Fruit fly (Drosophila melanogaster): ENCODE data around the gene SerRS-m.

Gene SerRS-m

dm6 chr3R:15347822-15348221, 7.4 kb downstream of the SerRS-m start, which contains the start of the genes CG42726 and CG42727 (continued):
- TF ChIP-seq Eip75B (GFP tag; optimal IDR thresholded peaks at IDR 0.05) (no peak), CG6276 (GFP tag; optimal IDR thresholded peaks at IDR 0.05) (no peak), CG10669 (GFP tag; optimal IDR thresholded peaks at IDR 0.05) (peak; percentile 24), vri (GFP tag; optimal IDR thresholded peaks at IDR 0.05) (no peak), net (GFP tag; optimal IDR thresholded peaks at IDR 0.05) (no peak), CG4318 (GFP tag; optimal IDR thresholded peaks at IDR 0.05) (no peak), fkh (GFP tag; optimal IDR thresholded peaks at IDR 0.05) (no peak), CG8319 (GFP tag; optimal IDR thresholded peaks at IDR 0.05) (no peak), acj6 (GFP tag; optimal IDR thresholded peaks at IDR 0.05) (no peak), CG10631 (GFP tag; optimal IDR thresholded peaks at IDR 0.05) (peak; percentile 47), Hr38 (GFP tag; optimal IDR thresholded peaks at IDR 0.05) (no peak), CG34406 (GFP tag; optimal IDR thresholded peaks at IDR 0.05) (peak; percentile 44), salr (GFP tag; optimal IDR thresholded peaks at IDR 0.05) (no peak), ss (GFP tag; optimal IDR thresholded peaks at IDR 0.05) (no peak), Gug (GFP tag; IDR thresholded peaks at IDR 0.05) (no peak), Eip78C (GFP tag) (peak; percentile 87), CG6854 (GFP tag; optimal IDR thresholded peaks at IDR 0.05) (no peak), svp (GFP tag) (no peak), CG11902 (GFP tag; optimal IDR thresholded peaks at IDR 0.05) (no peak), CG31627 (GFP tag; optimal IDR thresholded peaks at IDR 0.05) (peak; percentile 42), fd85E (GFP tag; optimal IDR thresholded peaks at IDR 0.05) (no peak), dac (GFP tag; optimal IDR thresholded peaks at IDR 0.05) (peak; percentile 28), CG6808 (GFP tag; optimal IDR thresholded peaks at IDR 0.05) (no peak), Hr4 (GFP tag; optimal IDR thresholded peaks at IDR 0.05) (no peak), achi (GFP tag; optimal IDR thresholded peaks at IDR 0.05) (peak; percentile 30), CG6163 (GFP tag; IDR thresholded peaks at IDR 0.05) (peak; percentile 51), dsx (GFP tag; optimal IDR thresholded peaks at IDR 0.05; ENCODE audit: poor library complexity, severe bottlenecking) (no peak), Lpt (GFP tag; optimal IDR thresholded peaks at IDR 0.05) (no peak), CG11294 (GFP tag; IDR thresholded peaks at IDR 0.05) (0 out of 2 replicates have a peak, but pooled peaks have one; percentile 27), topi (GFP tag; optimal IDR thresholded peaks at IDR 0.05) (peak; percentile 44)

- TF ChIP-seq CG15336 (GFP tag; IDR thresholded peaks at IDR 0.05) (peak; percentile 29; the same call in 1 of the 2 replicates), CG10631 (GFP tag; optimal IDR thresholded peaks at IDR 0.05) (peak; percentile 47), Eip78C (GFP tag) (peak; percentile 75), topi (GFP tag; optimal IDR thresholded peaks at IDR 0.05) (peak; percentile 25), lz (GFP tag; optimal IDR thresholded peaks at IDR 0.05) (peak; percentile 8), eg (GFP tag; IDR thresholded peaks at IDR 0.05) (no peak), pdm3 (GFP tag; optimal IDR thresholded peaks at IDR 0.05) (no peak), esn (GFP tag; optimal IDR thresholded peaks at IDR 0.05) (peak; percentile 54), cyc (GFP tag; optimal IDR thresholded peaks at IDR 0.05) (peak; percentile 36), fkh (GFP tag; optimal IDR thresholded peaks at IDR 0.05) (peak; percentile 96), Eip75B (GFP tag; optimal IDR thresholded peaks at IDR 0.05) (no peak), CG31627 (GFP tag; optimal IDR thresholded peaks at IDR 0.05) (peak; percentile 10), Sox14 (GFP tag; optimal IDR thresholded peaks at IDR 0.05) (peak; percentile 44), dsx (GFP tag; optimal IDR thresholded peaks at IDR 0.05; ENCODE audit: poor library complexity, severe bottlenecking) (peak; percentile 7), CG3919 (GFP tag; optimal IDR thresholded peaks at IDR 0.05) (no peak), Gug (GFP tag; IDR thresholded peaks at IDR 0.05) (no peak), CG10669 (GFP tag; optimal IDR thresholded peaks at IDR 0.05) (peak; percentile 30), Ets96B (tag; optimal IDR thresholded peaks at IDR 0.05) (peak; percentile 35), CG34406 (GFP tag; optimal IDR thresholded peaks at IDR 0.05) (peak; percentile 24), CG3032 (tag; optimal IDR thresholded peaks at IDR 0.05) (peak; percentile 54)
These were observed 10.5 kb downstream of the SerRS-m start, which contains the start of the genes Trs33 and Tmtc4 for dm6 chr3R:15350993-15351426. TSS of gene Trs33 (minus strand) at chr3R:15350995. TSS of gene Tmtc4 (plus strand) at chr3R:15351225.

All from whole organism, prepupa.